Worm (Caenorhabditis elegans) whole organism, young adult: ENCODE measurements around the gene vab-9.

Source experiments
- F39B2.1 ChIP-seq: fragments of 200-800 bp; sonication (Bioruptor generic); IDR thresholded peaks from 2 replicates; pipeline ENCODE4 v1.3.6; 2022; ENCODE audit warnings: missing genetic modification reagents, missing genetic modification characterization, missing compliant biosample characterization
- T07F8.4 ChIP-seq: sonication (generic microtip); optimal IDR thresholded peaks from 2 replicates; lab custom pipeline; 2016; ENCODE audit warnings: mild to moderate bottlenecking, missing genetic modification characterization, moderate library complexity, missing compliant biosample characterization
- bed-2 ChIP-seq: fragments of 200-800 bp; sonication (Bioruptor generic); IDR thresholded peaks from 2 replicates; pipeline ENCODE4 v1.3.6; 2022; ENCODE audit warnings: missing genetic modification reagents, missing genetic modification characterization, missing compliant biosample characterization
- ceh-58 ChIP-seq: fragments of 200-800 bp; sonication (Bioruptor generic); IDR thresholded peaks from 2 replicates; pipeline ENCODE4 v1.3.6; 2022; ENCODE audit warnings: missing genetic modification characterization, missing compliant biosample characterization
- egl-44 ChIP-seq: fragments of 200-800 bp; sonication (Bioruptor generic); IDR thresholded peaks from 2 replicates; pipeline ENCODE4 v1.3.6; 2022; ENCODE audit warnings: missing genetic modification reagents, missing genetic modification characterization, missing compliant biosample characterization
- lsl-1 ChIP-seq: fragments of 200-800 bp; sonication (Bioruptor generic); optimal IDR thresholded peaks from 2 replicates; lab custom pipeline; 2018; ENCODE audit warnings: mild to moderate bottlenecking, missing genetic modification characterization, moderate library complexity, missing compliant biosample characterization
- mxl-1 ChIP-seq: sonication (generic microtip); optimal IDR thresholded peaks from 2 replicates; lab custom pipeline; 2016; ENCODE audit warnings: missing genetic modification characterization, missing compliant biosample characterization
- nhr-80 ChIP-seq: sonication (generic microtip); optimal IDR thresholded peaks from 2 replicates; lab custom pipeline; 2016; ENCODE audit warnings: missing genetic modification characterization, missing compliant biosample characterization
- pha-4 ChIP-seq: fragments of 150-350 bp; sonication (generic microtip); optimal IDR thresholded peaks from 2 replicates; lab custom pipeline; 2014; ENCODE audit warnings: missing biosample characterization, missing genetic modification reagents, missing genetic modification characterization

ce11 chrII:8684824-8685223, 47.3 kb upstream of the vab-9 start, which contains the start of gene hgap-2:
- TF ChIP-seq pha-4 (no peak), T07F8.4 (no peak), egl-44 (GFP tag; lab: Robert Waterston, UW) (no peak), lsl-1 (GFP tag; lab: Kevin White, UChicago) (no peak), F39B2.1 (no peak), nhr-80 (tag; lab: Kevin White, UChicago) (no peak), ceh-58 (GFP tag; lab: Robert Waterston, UW) (no peak), bed-2 (GFP tag; lab: Robert Waterston, UW) (no peak), mxl-1 (tag; lab: Kevin White, UChicago) (no peak)
